Worm (Caenorhabditis elegans) whole organism, young adult: ENCODE results near the gene F49H6.15.

Experiments used
- F49E8.2 ChIP-seq: sonication (generic microtip); optimal IDR thresholded peaks from 3 replicates; lab custom pipeline; 2017; ENCODE audit warnings: missing genetic modification characterization, mild to moderate bottlenecking, missing compliant biosample characterization, antibody characterized with exemption, moderate library complexity; ENCODE audit not compliant: insufficient read depth
- F55B11.4 ChIP-seq: sonication (generic microtip); optimal IDR thresholded peaks from 2 replicates; lab custom pipeline; 2016; ENCODE audit warnings: missing compliant biosample characterization, missing genetic modification characterization, borderline replicate concordance; ENCODE audit not compliant: insufficient read depth
- Y67H2A.10 ChIP-seq: fragments of 200-800 bp; sonication (Bioruptor generic); conservative IDR thresholded peaks from 2 replicates; pipeline ENCODE4 v1.3.6; 2022; ENCODE audit warnings: missing genetic modification reagents, missing genetic modification characterization, missing compliant biosample characterization
- akir-1 ChIP-seq: fragments of 200-800 bp; sonication (Bioruptor generic); optimal IDR thresholded peaks from 2 replicates; lab custom pipeline; 2018; ENCODE audit warnings: mild to moderate bottlenecking, missing genetic modification characterization, moderate library complexity, missing compliant biosample characterization
- lin-40 ChIP-seq: sonication (generic microtip); optimal IDR thresholded peaks from 2 replicates; lab custom pipeline; 2016; ENCODE audit warnings: missing genetic modification characterization, mild to moderate bottlenecking, missing compliant biosample characterization, missing genotype, missing genetic modification reagents
- nhr-80 ChIP-seq: sonication (generic microtip); optimal IDR thresholded peaks from 2 replicates; lab custom pipeline; 2016; ENCODE audit warnings: missing genetic modification characterization, missing compliant biosample characterization
- snpc-4 ChIP-seq, 5 experiments: fragments of 150-350 bp in 1 of 5; sonication (generic microtip) in 4 of 5; optimal IDR thresholded peaks; 2 replicates each; lab custom pipeline; 2014 to 2018; ENCODE audit warnings: missing genetic modification characterization in 5 of 5, missing biosample characterization in 3 of 5, antibody characterized with exemption in 2 of 5, mild to moderate bottlenecking in 2 of 5, missing compliant biosample characterization in 2 of 5, missing genotype in 2 of 5, moderate library complexity in 2 of 5, missing genetic modification reagents in 1 of 5
- somi-1 ChIP-seq: fragments of 200-800 bp; sonication (Bioruptor generic); optimal IDR thresholded peaks from 2 replicates; lab custom pipeline; 2018; ENCODE audit warnings: mild to moderate bottlenecking, missing genetic modification characterization, missing compliant biosample characterization
- unc-130 ChIP-seq: sonication (generic microtip); optimal IDR thresholded peaks from 2 replicates; lab custom pipeline; 2016; ENCODE audit warnings: missing genetic modification reagents, missing genetic modification characterization, missing compliant biosample characterization

DNA sequence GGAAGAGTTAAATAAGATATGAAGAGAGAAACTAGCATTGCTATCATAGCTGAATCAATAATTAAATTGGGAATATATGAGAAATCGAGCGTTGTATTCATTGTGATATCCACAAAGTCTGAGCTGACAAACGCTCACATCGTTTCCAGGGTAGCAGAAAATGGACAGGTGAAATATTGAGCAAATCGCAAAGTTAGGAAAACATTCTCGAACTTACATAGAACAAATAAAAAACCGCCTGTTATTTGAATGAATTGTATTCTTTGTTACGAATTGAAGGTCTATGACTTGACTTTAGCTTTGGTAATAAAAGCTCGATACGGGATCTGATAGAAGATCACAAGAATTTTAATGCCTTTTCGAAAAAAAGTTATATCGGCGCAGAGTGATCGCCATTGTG is 9.7 kb upstream of the F49H6.15 start, which contains the start of gene srz-94:
- TF ChIP-seq lin-40 (tag; lab: Kevin White, UChicago), result no peak
- TF ChIP-seq nhr-80, result no peak
- no peak for TF ChIP-seq F55B11.4 (tag; lab: Kevin White, UChicago)
- TF ChIP-seq F49E8.2 (tag; lab: Kevin White, UChicago), result no peak
- TF ChIP-seq akir-1, result no peak
- no peak for TF ChIP-seq unc-130
- no peak for TF ChIP-seq Y67H2A.10 (GFP tag; lab: Robert Waterston, UW)
- no peak for TF ChIP-seq snpc-4 (GFP tag; optimal IDR thresholded peaks at IDR 0.05; lab: Kevin White, UChicago)
- no peak for TF ChIP-seq snpc-4 (tag; optimal IDR thresholded peaks at IDR 0.05; lab: Kevin White, UChicago)
- TF ChIP-seq somi-1, result no peak
